Worm (Caenorhabditis elegans) whole organism, young adult: ENCODE data around the gene T08B1.1.

Experiments
- F55B11.4 ChIP-seq: sonication (generic microtip); optimal IDR thresholded peaks from 2 replicates; lab custom pipeline; 2016; ENCODE audit warnings: missing compliant biosample characterization, missing genetic modification characterization, borderline replicate concordance; ENCODE audit not compliant: insufficient read depth
- K11D2.4 ChIP-seq: fragments of 200-800 bp; sonication (Bioruptor generic); IDR thresholded peaks from 2 replicates; pipeline ENCODE4 v1.3.6; 2022; ENCODE audit warnings: missing genetic modification reagents, missing genetic modification characterization, missing compliant biosample characterization
- Y53G8AR.9 ChIP-seq: fragments of 200-800 bp; sonication (Bioruptor generic); conservative IDR thresholded peaks from 2 replicates; pipeline ENCODE4 v1.3.6; 2022; ENCODE audit warnings: missing genetic modification reagents, missing genetic modification characterization, missing compliant biosample characterization
- akir-1 ChIP-seq: fragments of 200-800 bp; sonication (Bioruptor generic); optimal IDR thresholded peaks from 2 replicates; lab custom pipeline; 2018; ENCODE audit warnings: mild to moderate bottlenecking, missing genetic modification characterization, moderate library complexity, missing compliant biosample characterization
- ama-1 ChIP-seq, 3 experiments: fragments of 150-350 bp in 1 of 3; sonication (generic microtip) in 2 of 3; optimal IDR thresholded peaks; 2 replicates each; lab custom pipeline; 2014 to 2018; ENCODE audit warnings: missing biosample characterization in 2 of 3, missing genetic modification characterization in 2 of 3, missing genetic modification reagents in 2 of 3
- bed-1 ChIP-seq: fragments of 200-800 bp; sonication (Bioruptor generic); IDR thresholded peaks from 2 replicates; pipeline ENCODE4 v1.3.6; 2022; ENCODE audit warnings: missing genetic modification reagents, missing genetic modification characterization, missing compliant biosample characterization
- bed-2 ChIP-seq: fragments of 200-800 bp; sonication (Bioruptor generic); IDR thresholded peaks from 2 replicates; pipeline ENCODE4 v1.3.6; 2022; ENCODE audit warnings: missing genetic modification reagents, missing genetic modification characterization, missing compliant biosample characterization
- cebp-1 ChIP-seq, 2 experiments: fragments of 200-800 bp in 1 of 2; sonication (Bioruptor generic) in 1 of 2; sonication (generic microtip) in 1 of 2; IDR thresholded peaks in 1 of 2; optimal IDR thresholded peaks in 1 of 2; 2 replicates each; pipeline versions ENCODE4 v1.3.6 to Lab custom; 2017 to 2022; ENCODE audit warnings: missing compliant biosample characterization in 2 of 2, missing genetic modification characterization in 2 of 2, mild to moderate bottlenecking in 1 of 2, missing genetic modification reagents in 1 of 2, moderate library complexity in 1 of 2
- let-526 ChIP-seq: fragments of 200-800 bp; sonication (Bioruptor generic); IDR thresholded peaks from 2 replicates; pipeline ENCODE4 v1.3.6; 2022; ENCODE audit warnings: missing genetic modification reagents, missing genetic modification characterization, missing compliant biosample characterization
- lin-35 ChIP-seq, 3 experiments: fragments of 150-350 bp in 2 of 3; sonication (generic microtip) in 1 of 3; optimal IDR thresholded peaks; 2 replicates each; lab custom pipeline; 2014 to 2018; ENCODE audit warnings: missing biosample characterization in 3 of 3, missing genetic modification characterization in 3 of 3, missing genetic modification reagents in 3 of 3
- pha-4 ChIP-seq: fragments of 150-350 bp; sonication (generic microtip); optimal IDR thresholded peaks from 2 replicates; lab custom pipeline; 2014; ENCODE audit warnings: missing biosample characterization, missing genetic modification reagents, missing genetic modification characterization
- snpc-4 ChIP-seq, 5 experiments: fragments of 150-350 bp in 1 of 5; sonication (generic microtip) in 4 of 5; optimal IDR thresholded peaks; 2 replicates each; lab custom pipeline; 2014 to 2018; ENCODE audit warnings: missing genetic modification characterization in 5 of 5, missing biosample characterization in 3 of 5, antibody characterized with exemption in 2 of 5, mild to moderate bottlenecking in 2 of 5, missing compliant biosample characterization in 2 of 5, missing genotype in 2 of 5, moderate library complexity in 2 of 5, missing genetic modification reagents in 1 of 5
- tbp1 ChIP-seq: fragments of 200-800 bp; sonication (Bioruptor generic); optimal IDR thresholded peaks from 2 replicates; lab custom pipeline; 2018; ENCODE audit warnings: mild to moderate bottlenecking, missing genetic modification characterization, missing compliant biosample characterization

DNA sequence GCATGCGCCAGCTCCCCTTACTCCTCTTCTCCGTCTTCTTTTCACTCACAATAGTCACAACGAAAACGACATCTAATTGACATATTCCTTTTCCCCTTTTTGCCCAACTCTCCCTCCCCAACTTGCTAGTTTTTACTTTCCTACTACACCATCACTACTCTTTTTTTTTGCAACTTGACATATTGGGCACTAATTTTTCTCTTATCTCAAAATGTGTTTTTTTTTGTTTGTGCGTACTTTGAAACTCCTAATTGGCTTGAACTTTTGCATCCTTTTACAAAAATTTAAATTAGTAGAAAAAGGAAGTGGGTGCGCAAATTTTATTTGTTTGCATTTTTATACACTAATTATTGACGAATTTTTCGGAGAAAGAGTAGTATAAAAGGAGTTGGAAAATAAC, 51.4 kb downstream of the T08B1.1 start:
- no peak for TF ChIP-seq snpc-4 (GFP tag; optimal IDR thresholded peaks at IDR 0.05; lab: Kevin White, UChicago)
- TF ChIP-seq snpc-4 (tag; optimal IDR thresholded peaks at IDR 0.05; lab: Kevin White, UChicago) = no peak
- TF ChIP-seq akir-1 = no peak
- TF ChIP-seq K11D2.4 (GFP tag; lab: Robert Waterston, UW) = no peak
- TF ChIP-seq let-526 (GFP tag; lab: Robert Waterston, UW) = no peak
- TF ChIP-seq ama-1 (optimal IDR thresholded peaks at IDR 0.05; lab: Kevin White, UChicago) = no peak
- TF ChIP-seq ama-1 (GFP tag; optimal IDR thresholded peaks at IDR 0.05; lab: Kevin White, UChicago) = no peak
- TF ChIP-seq Y53G8AR.9 (GFP tag; lab: Robert Waterston, UW) = no peak
- TF ChIP-seq pha-4 = no peak
- no peak for TF ChIP-seq F55B11.4 (tag; lab: Kevin White, UChicago)
- no peak for TF ChIP-seq bed-1 (GFP tag; lab: Robert Waterston, UW)
- TF ChIP-seq cebp-1 (GFP tag; IDR thresholded peaks at IDR 0.05; lab: Robert Waterston, UW) = no peak
- TF ChIP-seq cebp-1 (tag; optimal IDR thresholded peaks at IDR 0.05; lab: Kevin White, UChicago) = no peak
- no peak for TF ChIP-seq bed-2 (GFP tag; lab: Robert Waterston, UW)
- no peak for TF ChIP-seq tbp1 (GFP tag; lab: Kevin White, UChicago)
- TF ChIP-seq lin-35 (GFP tag; optimal IDR thresholded peaks at IDR 0.05; lab: Kevin White, UChicago) = no peak
